Worm (Caenorhabditis elegans): ENCODE data around the gene C07G1.15.

DNA sequence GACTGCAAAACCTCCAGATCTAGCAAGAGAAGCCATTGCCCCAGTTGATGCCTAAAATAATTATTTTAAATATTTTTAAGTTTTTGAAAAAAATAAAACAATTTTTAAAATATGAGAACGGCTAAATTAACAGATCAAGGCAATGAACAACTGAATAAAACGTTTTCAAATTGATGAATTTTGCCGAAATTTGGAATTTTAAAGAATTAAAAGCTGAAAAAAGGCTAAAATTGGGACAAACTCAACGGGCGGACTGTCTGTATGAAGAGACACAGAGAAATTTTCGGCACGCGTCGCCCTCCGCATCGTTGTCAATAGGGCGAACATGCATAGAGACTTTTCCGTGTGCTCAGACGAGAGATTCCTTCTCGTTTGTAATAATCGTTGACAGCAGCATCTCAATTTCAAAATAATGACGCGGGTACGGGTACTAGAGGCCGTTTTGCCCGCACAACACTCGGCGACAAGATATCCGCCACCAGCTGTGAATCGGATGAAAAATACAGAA is 33.7 kb upstream of the C07G1.15 start, which contains the start of the genes isp-1 and islo-1:
- TF ChIP-seq nhr-237 (tag; optimal IDR thresholded peaks at IDR 0.05) (no peak), elt-1 (tag; optimal IDR thresholded peaks at IDR 0.05; ENCODE audit: borderline replicate concordance, insufficient read depth) (no peak), nhr-28 (tag; optimal IDR thresholded peaks at IDR 0.05) (no peak), pha-4 (tag; optimal IDR thresholded peaks at IDR 0.05) (peak; percentile 73), blmp-1 (tag; optimal IDR thresholded peaks at IDR 0.05) (no peak)
